Worm (Caenorhabditis elegans): Measurements from ENCODE around the gene irld-57.

ce11 chrV:15718562-15718961 lies 7.9 kb downstream of the irld-57 start, which contains the start of gene Y6E2A.5:
- TF ChIP-seq pha-4 (tag; optimal IDR thresholded peaks at IDR 0.05) (no peak), ceh-28 (tag; optimal IDR thresholded peaks at IDR 0.05) (no peak), nhr-237 (tag; optimal IDR thresholded peaks at IDR 0.05) (no peak), nhr-12 (tag; optimal IDR thresholded peaks at IDR 0.05) (no peak), nhr-23 (tag; optimal IDR thresholded peaks at IDR 0.05) (no peak), ceh-9 (tag; optimal IDR thresholded peaks at IDR 0.05) (no peak), fos-1 (tag; optimal IDR thresholded peaks at IDR 0.05) (no peak), skn-1 (tag; optimal IDR thresholded peaks at IDR 0.05) (no peak), zag-1 (tag; optimal IDR thresholded peaks at IDR 0.05) (no peak), ztf-11 (tag; optimal IDR thresholded peaks at IDR 0.05) (no peak), ama-1 (optimal IDR thresholded peaks at IDR 0.05) (no peak), ZK546.5 (tag; optimal IDR thresholded peaks at IDR 0.05) (no peak), unc-62 (GFP tag; optimal IDR thresholded peaks at IDR 0.05) (no peak)
